Fruit fly (Drosophila melanogaster) whole organism, embryonic: ENCODE measurements around the gene alphaTub84D.

Source experiments
- Ada2b ChIP-seq: fragments of 200-800 bp; sonication (Bioruptor generic); IDR thresholded peaks from 2 replicates; pipeline ENCODE4 v1.3.6; 2022; ENCODE audit warnings: missing biosample characterization, missing genetic modification characterization
- BEAF-32 ChIP-seq: fragments of 200-800 bp; sonication (Bioruptor generic); optimal IDR thresholded peaks from 3 replicates; lab custom pipeline; 2017; ENCODE audit warnings: missing biosample characterization, missing genetic modification characterization, mild to moderate bottlenecking, moderate library complexity, missing genetic modification reagents
- Bdp1 ChIP-seq: fragments of 200-800 bp; sonication (Bioruptor generic); optimal IDR thresholded peaks from 3 replicates; lab custom pipeline; 2016; ENCODE audit warnings: missing biosample characterization, missing genetic modification characterization
- C15 ChIP-seq: fragments of 200-800 bp; sonication (Bioruptor generic); IDR thresholded peaks from 3 replicates; pipeline ENCODE4 v1.3.6; 2022; ENCODE audit warnings: missing biosample characterization, missing genetic modification characterization
- CG10654 ChIP-seq: fragments of 200-800 bp; sonication (Bioruptor generic); optimal IDR thresholded peaks from 2 replicates; lab custom pipeline; 2016; ENCODE audit warnings: missing biosample characterization, missing genetic modification characterization
- CG12071 ChIP-seq: fragments of 200-800 bp; sonication (Bioruptor generic); optimal IDR thresholded peaks from 3 replicates; lab custom pipeline; 2018; ENCODE audit warnings: missing biosample characterization, mild to moderate bottlenecking, missing genetic modification characterization
- CG12219 ChIP-seq: fragments of 200-800 bp; sonication (Bioruptor generic); optimal IDR thresholded peaks from 3 replicates; lab custom pipeline; 2018; ENCODE audit warnings: missing biosample characterization, mild to moderate bottlenecking, missing genetic modification characterization
- CG12299 ChIP-seq: fragments of 200-800 bp; sonication (Bioruptor generic); optimal IDR thresholded peaks from 2 replicates; lab custom pipeline; 2018; ENCODE audit warnings: missing biosample characterization, mild to moderate bottlenecking, missing genetic modification characterization
- CG14014 ChIP-seq: fragments of 200-800 bp; sonication (Bioruptor generic); IDR thresholded peaks from 2 replicates; pipeline ENCODE4 v1.3.6; 2022; ENCODE audit warnings: missing biosample characterization, missing genetic modification characterization
- CG14050 ChIP-seq: fragments of 200-800 bp; sonication (Bioruptor generic); IDR thresholded peaks from 3 replicates; pipeline ENCODE4 v1.3.6; 2022; ENCODE audit warnings: missing biosample characterization, missing genetic modification characterization
- CG16815 ChIP-seq: fragments of 200-800 bp; sonication (Bioruptor generic); optimal IDR thresholded peaks from 3 replicates; lab custom pipeline; 2017; ENCODE audit warnings: missing biosample characterization, mild to moderate bottlenecking, missing genetic modification characterization
- CG17802 ChIP-seq: fragments of 200-800 bp; sonication (Bioruptor generic); optimal IDR thresholded peaks from 2 replicates; lab custom pipeline; 2018; ENCODE audit warnings: missing biosample characterization, mild to moderate bottlenecking, missing genetic modification characterization, moderate library complexity
- CG18599 ChIP-seq: fragments of 200-800 bp; sonication (Bioruptor generic); optimal IDR thresholded peaks from 3 replicates; lab custom pipeline; 2017; ENCODE audit warnings: missing biosample characterization, missing genetic modification characterization, mild to moderate bottlenecking, moderate library complexity, missing genetic modification reagents
- CG2678 ChIP-seq: fragments of 200-800 bp; sonication (Bioruptor generic); optimal IDR thresholded peaks from 3 replicates; lab custom pipeline; 2019; ENCODE audit warnings: missing biosample characterization, mild to moderate bottlenecking, missing genetic modification characterization, moderate library complexity
- CG6813 ChIP-seq: fragments of 200-800 bp; sonication (Bioruptor generic); optimal IDR thresholded peaks from 2 replicates; lab custom pipeline; 2017; ENCODE audit warnings: missing biosample characterization, missing genetic modification characterization, mild to moderate bottlenecking, moderate library complexity, missing genetic modification reagents
- CG7556 ChIP-seq: fragments of 200-800 bp; sonication (Bioruptor generic); optimal IDR thresholded peaks from 2 replicates; lab custom pipeline; 2017; ENCODE audit warnings: missing biosample characterization, mild to moderate bottlenecking, missing genetic modification characterization
- CG7987 ChIP-seq: fragments of 200-800 bp; sonication (Bioruptor generic); optimal IDR thresholded peaks from 2 replicates; lab custom pipeline; 2018; ENCODE audit warnings: missing biosample characterization, mild to moderate bottlenecking, missing genetic modification characterization, moderate library complexity
- CG8089 ChIP-seq: fragments of 200-800 bp; sonication (Bioruptor generic); optimal IDR thresholded peaks from 3 replicates; lab custom pipeline; 2016; ENCODE audit warnings: missing biosample characterization, missing genetic modification characterization
- CG8359 ChIP-seq: fragments of 200-800 bp; sonication (Bioruptor generic); optimal IDR thresholded peaks from 2 replicates; lab custom pipeline; 2017; ENCODE audit warnings: missing biosample characterization, mild to moderate bottlenecking, missing genetic modification characterization, borderline replicate concordance
- CG8944 ChIP-seq: fragments of 200-800 bp; sonication (Bioruptor generic); optimal IDR thresholded peaks from 3 replicates; lab custom pipeline; 2016; ENCODE audit warnings: missing biosample characterization, missing genetic modification characterization
- Chrac-16 ChIP-seq: fragments of 200-800 bp; sonication (Bioruptor generic); optimal IDR thresholded peaks from 3 replicates; lab custom pipeline; 2016; ENCODE audit warnings: missing biosample characterization, missing genetic modification characterization
- Doc3 ChIP-seq: fragments of 200-800 bp; sonication (Bioruptor generic); IDR thresholded peaks from 3 replicates; pipeline ENCODE4 v1.3.6; 2022; ENCODE audit warnings: missing biosample characterization, missing genetic modification characterization; ENCODE audit not compliant: partially characterized antibody
- Fer3 ChIP-seq: fragments of 200-800 bp; sonication (Bioruptor generic); optimal IDR thresholded peaks from 2 replicates; lab custom pipeline; 2018; ENCODE audit warnings: missing biosample characterization, mild to moderate bottlenecking, missing genetic modification characterization, moderate library complexity
- HLH3B ChIP-seq: fragments of 200-800 bp; sonication (Bioruptor generic); IDR thresholded peaks from 2 replicates; pipeline ENCODE4 v1.3.6; 2022; ENCODE audit warnings: missing biosample characterization, missing genetic modification characterization
- Hand ChIP-seq: fragments of 200-800 bp; sonication (Bioruptor generic); optimal IDR thresholded peaks from 2 replicates; lab custom pipeline; 2017; ENCODE audit warnings: mild to moderate bottlenecking, missing biosample characterization, missing genetic modification reagents, missing genetic modification characterization
- Hey ChIP-seq: fragments of 200-800 bp; sonication (Bioruptor generic); optimal IDR thresholded peaks from 3 replicates; lab custom pipeline; 2018; ENCODE audit warnings: missing biosample characterization, mild to moderate bottlenecking, missing genetic modification characterization
- HmgZ ChIP-seq: fragments of 200-800 bp; sonication (Bioruptor generic); optimal IDR thresholded peaks from 2 replicates; lab custom pipeline; 2018; ENCODE audit warnings: missing biosample characterization, mild to moderate bottlenecking, missing genetic modification characterization
- Hr51 ChIP-seq, 2 experiments: fragments of 200-800 bp; sonication (Bioruptor generic); optimal IDR thresholded peaks; 2 replicates in 1 of 2; 3 replicates in 1 of 2; lab custom pipeline; 2016 to 2018; ENCODE audit warnings: missing biosample characterization in 2 of 2, missing genetic modification characterization in 2 of 2, mild to moderate bottlenecking in 1 of 2, moderate library complexity in 1 of 2
- Jarid2 ChIP-seq: fragments of 200-800 bp; sonication (Bioruptor generic); optimal IDR thresholded peaks from 3 replicates; lab custom pipeline; 2017; ENCODE audit warnings: mild to moderate bottlenecking, missing biosample characterization, missing genetic modification reagents, missing genetic modification characterization
- Stat92E ChIP-seq, 3 experiments: fragments of >200 bp in 2 of 3; fragments of 200-800 bp in 1 of 3; sonication (Bioruptor generic) in 1 of 3; optimal IDR thresholded peaks; 2 replicates each; lab custom pipeline; 2017 to 2019; ENCODE audit warnings: missing biosample characterization in 3 of 3, missing genetic modification characterization in 3 of 3, mild to moderate bottlenecking in 1 of 3, moderate library complexity in 1 of 3
- ara ChIP-seq: fragments of 200-800 bp; sonication (Bioruptor generic); IDR thresholded peaks from 2 replicates; pipeline ENCODE4 v1.3.6; 2022; ENCODE audit warnings: missing biosample characterization, missing genetic modification characterization
- bsh ChIP-seq, 2 experiments: fragments of 200-800 bp; sonication (Bioruptor generic); optimal IDR thresholded peaks; 2 replicates each; lab custom pipeline; 2017 to 2018; ENCODE audit warnings: mild to moderate bottlenecking in 2 of 2, missing biosample characterization in 2 of 2, missing genetic modification characterization in 2 of 2, moderate library complexity in 1 of 2
- cas ChIP-seq: fragments of 200-800 bp; sonication (Bioruptor generic); IDR thresholded peaks from 2 replicates; pipeline ENCODE4 v1.3.6; 2022; ENCODE audit warnings: missing biosample characterization, missing genetic modification characterization
- crp ChIP-seq, 2 experiments: fragments of 200-800 bp; sonication (Bioruptor generic); optimal IDR thresholded peaks; 2 replicates in 1 of 2; 3 replicates in 1 of 2; lab custom pipeline; 2017; ENCODE audit warnings: missing biosample characterization in 2 of 2, missing genetic modification characterization in 2 of 2, mild to moderate bottlenecking in 1 of 2, moderate library complexity in 1 of 2
- fru ChIP-seq: fragments of >200 bp; optimal IDR thresholded peaks from 2 replicates; lab custom pipeline; 2017
- grau ChIP-seq: fragments of 200-800 bp; optimal IDR thresholded peaks from 3 replicates; lab custom pipeline; 2019; ENCODE audit warnings: missing biosample characterization, mild to moderate bottlenecking, missing genetic modification characterization, moderate library complexity
- gsb ChIP-seq: fragments of 200-800 bp; sonication (Bioruptor generic); IDR thresholded peaks from 2 replicates; pipeline ENCODE4 v1.3.6; 2022; ENCODE audit warnings: missing biosample characterization, missing genetic modification characterization
- gsb-n ChIP-seq: fragments of 200-800 bp; sonication (Bioruptor generic); optimal IDR thresholded peaks from 3 replicates; lab custom pipeline; 2018; ENCODE audit warnings: missing biosample characterization, mild to moderate bottlenecking, missing genetic modification characterization
- hkb ChIP-seq, 2 experiments: fragments of 200-800 bp in 1 of 2; fragments of >200 bp in 1 of 2; sonication (Bioruptor generic) in 1 of 2; IDR thresholded peaks in 1 of 2; optimal IDR thresholded peaks in 1 of 2; 2 replicates each; pipeline versions ENCODE4 v1.3.6 to Lab custom; 2017 to 2022; ENCODE audit warnings: missing biosample characterization in 1 of 2, missing genetic modification characterization in 1 of 2
- jigr1 ChIP-seq: fragments of 200-800 bp; sonication (Bioruptor generic); IDR thresholded peaks from 3 replicates; pipeline ENCODE4 v1.3.6; 2022; ENCODE audit warnings: missing biosample characterization, missing genetic modification characterization
- luna ChIP-seq: fragments of 200-800 bp; sonication (Bioruptor generic); optimal IDR thresholded peaks from 2 replicates; lab custom pipeline; 2016; ENCODE audit warnings: missing biosample characterization, missing genetic modification characterization
- mld ChIP-seq: fragments of 200-800 bp; sonication (Bioruptor generic); IDR thresholded peaks from 3 replicates; pipeline ENCODE4 v1.3.6; 2022; ENCODE audit warnings: missing biosample characterization, missing genetic modification characterization; ENCODE audit not compliant: partially characterized antibody
- slbo ChIP-seq: fragments of 200-800 bp; sonication (Bioruptor generic); IDR thresholded peaks from 2 replicates; pipeline ENCODE4 v1.3.6; 2022; ENCODE audit warnings: missing biosample characterization, missing genetic modification characterization
- sna ChIP-seq: fragments of 200-800 bp; sonication (Bioruptor generic); IDR thresholded peaks from 2 replicates; pipeline ENCODE4 v1.3.6; 2022; ENCODE audit warnings: missing biosample characterization, missing genetic modification characterization; ENCODE audit not compliant: partially characterized antibody
- ssp ChIP-seq: fragments of 200-800 bp; sonication (Bioruptor generic); IDR thresholded peaks from 2 replicates; pipeline ENCODE4 v1.3.6; 2022; ENCODE audit warnings: missing biosample characterization, missing genetic modification characterization
- tin ChIP-seq: fragments of 200-800 bp; sonication (Bioruptor generic); optimal IDR thresholded peaks from 3 replicates; lab custom pipeline; 2016; ENCODE audit warnings: missing biosample characterization, missing genetic modification characterization
- wek ChIP-seq: fragments of 200-800 bp; sonication (Bioruptor generic); optimal IDR thresholded peaks from 3 replicates; lab custom pipeline; 2018; ENCODE audit warnings: missing biosample characterization, mild to moderate bottlenecking, missing genetic modification characterization, moderate library complexity
- zfh1 ChIP-seq: fragments of 200-800 bp; sonication (Bioruptor generic); IDR thresholded peaks from 3 replicates; pipeline ENCODE4 v1.3.6; 2022; ENCODE audit warnings: missing biosample characterization, missing genetic modification characterization

The alphaTub84D gene

DNA sequence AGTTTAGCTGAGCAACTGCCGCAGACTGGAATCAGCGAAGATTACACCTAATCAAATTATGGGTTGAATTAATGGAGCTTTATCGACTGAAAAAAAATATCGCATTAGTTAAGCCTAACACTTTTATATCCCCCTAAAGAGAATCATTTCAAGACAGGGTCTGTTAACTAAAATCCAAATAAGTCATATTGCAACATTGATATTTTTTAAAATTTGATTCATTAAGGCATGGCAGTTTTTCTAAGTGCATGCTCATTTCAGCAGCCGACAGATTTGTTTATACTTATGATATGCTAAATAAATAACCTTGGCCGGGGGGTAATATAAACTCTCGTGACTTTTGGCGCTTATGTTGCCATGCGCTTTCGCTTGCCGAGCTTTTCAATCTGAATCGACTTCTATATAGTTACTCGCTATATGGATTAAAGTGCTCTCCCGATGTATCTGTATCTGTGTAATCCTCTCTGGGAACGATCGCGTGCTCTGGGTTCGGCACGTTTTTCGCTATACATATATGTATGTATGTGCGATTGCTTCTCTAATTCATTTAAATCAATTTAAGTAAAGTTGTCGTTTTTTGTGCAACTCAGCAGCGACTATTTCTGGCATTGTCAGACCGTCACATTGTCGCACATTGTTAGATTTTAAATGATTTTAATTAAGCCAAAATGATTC, 24.1 kb upstream of the alphaTub84D start (continued):
- no peak for TF ChIP-seq wek (GFP tag; lab: Kevin White, UChicago)
- TF ChIP-seq CG12299 = peak; percentile 51
- TF ChIP-seq CG16815 (GFP tag; lab: Kevin White, UChicago) = peak; percentile 58
- peak; percentile 70 for TF ChIP-seq Bdp1 (GFP tag; lab: Kevin White, UChicago)
- peak; percentile 97 for TF ChIP-seq slbo (GFP tag; lab: Robert Waterston, UW)
- peak; percentile 63 for TF ChIP-seq CG7987
- peak; percentile 91 for TF ChIP-seq Fer3 (tag; lab: Kevin White, UChicago)
- TF ChIP-seq Jarid2 (GFP tag; lab: Kevin White, UChicago) = peak; percentile 40
- TF ChIP-seq crp (GFP tag; optimal IDR thresholded peaks at IDR 0.05; lab: Kevin White, UChicago) = peak in 1 of 2 experiments; percentile 19
- peak; percentile 4 for TF ChIP-seq CG17802
- peak; percentile 93 for TF ChIP-seq luna (GFP tag; lab: Kevin White, UChicago)
- TF ChIP-seq CG10654 (GFP tag; lab: Kevin White, UChicago) = peak; percentile 48
- peak; percentile 3 for TF ChIP-seq Hey (tag; lab: Kevin White, UChicago)
- TF ChIP-seq ssp (GFP tag; lab: Robert Waterston, UW) = peak; percentile 62; the same call in 1 of the 2 replicates
- TF ChIP-seq CG14050 (GFP tag; lab: Robert Waterston, UW) = peak; percentile 55; the same call in 2 of the 3 replicates
- TF ChIP-seq CG8944 (GFP tag; lab: Kevin White, UChicago) = peak; percentile 77
- TF ChIP-seq HLH3B (GFP tag; lab: Robert Waterston, UW) = peak; percentile 57
- peak; percentile 58 for TF ChIP-seq CG12219
- TF ChIP-seq Hr51 (GFP tag; optimal IDR thresholded peaks at IDR 0.05; lab: Kevin White, UChicago) = peak; percentile 77 to 78
- TF ChIP-seq CG8089 (GFP tag; lab: Kevin White, UChicago) = peak; percentile 55
- TF ChIP-seq BEAF-32 (GFP tag; lab: Kevin White, UChicago) = no peak
- TF ChIP-seq gsb (GFP tag; lab: Robert Waterston, UW) = peak; percentile 71
- peak; percentile 95 for TF ChIP-seq CG18599 (GFP tag; lab: Kevin White, UChicago)
- peak; percentile 71 for TF ChIP-seq Hand (GFP tag; lab: Kevin White, UChicago)
- TF ChIP-seq sna (GFP tag; lab: Robert Waterston, UW) = no peak
- peak; percentile 79 for TF ChIP-seq CG7556 (GFP tag; lab: Kevin White, UChicago)
- TF ChIP-seq CG8359 (GFP tag; lab: Kevin White, UChicago) = no peak
- peak; percentile 93 for TF ChIP-seq HmgZ (tag; lab: Kevin White, UChicago)
- peak; percentile 52 for TF ChIP-seq tin (GFP tag; lab: Kevin White, UChicago)
- TF ChIP-seq zfh1 = peak; percentile 59; the same call in 2 of the 3 replicates
- peak; percentile 65 for TF ChIP-seq CG6813 (GFP tag; lab: Kevin White, UChicago)
- no peak for TF ChIP-seq ara (GFP tag; lab: Robert Waterston, UW)
- peak; percentile 82 for TF ChIP-seq Ada2b (GFP tag; lab: Robert Waterston, UW)
- TF ChIP-seq CG2678 = peak; percentile 90
- TF ChIP-seq gsb-n = no peak
- no peak for TF ChIP-seq bsh (GFP tag; optimal IDR thresholded peaks at IDR 0.05; lab: Kevin White, UChicago)
- peak; percentile 77 for TF ChIP-seq C15 (GFP tag; lab: Robert Waterston, UW)
- TF ChIP-seq jigr1 (GFP tag; lab: Robert Waterston, UW) = no peak
- TF ChIP-seq Doc3 = no peak
- TF ChIP-seq CG14014 (GFP tag; lab: Robert Waterston, UW) = peak; percentile 91
- no peak for TF ChIP-seq Stat92E (GFP tag; optimal IDR thresholded peaks at IDR 0.05; lab: Kevin White, UChicago)
- peak; percentile 79 for TF ChIP-seq CG12071 (GFP tag; lab: Kevin White, UChicago)
- peak; percentile 78 for TF ChIP-seq Chrac-16 (GFP tag; lab: Kevin White, UChicago)
- TF ChIP-seq grau (tag; lab: Kevin White, UChicago) = peak; percentile 87
- peak; percentile 76 for TF ChIP-seq cas
- no peak for TF ChIP-seq hkb (optimal IDR thresholded peaks at IDR 0.05; lab: Kevin White, UChicago)
- TF ChIP-seq hkb (GFP tag; IDR thresholded peaks at IDR 0.05; lab: Robert Waterston, UW) = peak; percentile 64
- TF ChIP-seq mld (GFP tag; lab: Robert Waterston, UW) = no peak
- TF ChIP-seq fru (lab: Kevin White, UChicago) = no peak
